Fruit fly (Drosophila melanogaster) whole organism, embryonic: ENCODE data around the gene Dhc36C.

ENCODE experiments used
- Atf-2 ChIP-seq: fragments of 200-800 bp; sonication (Bioruptor generic); optimal IDR thresholded peaks from 2 replicates; lab custom pipeline; 2016; ENCODE audit warnings: missing biosample characterization, missing genetic modification characterization
- Atf6 ChIP-seq: fragments of 200-800 bp; sonication (Bioruptor generic); IDR thresholded peaks from 2 replicates; pipeline ENCODE4 v1.3.6; 2022; ENCODE audit warnings: missing biosample characterization, missing genetic modification characterization
- Bdp1 ChIP-seq: fragments of 200-800 bp; sonication (Bioruptor generic); optimal IDR thresholded peaks from 3 replicates; lab custom pipeline; 2016; ENCODE audit warnings: missing biosample characterization, missing genetic modification characterization
- Bgb ChIP-seq: fragments of 200-800 bp; sonication (Bioruptor generic); IDR thresholded peaks from 2 replicates; pipeline ENCODE4 v1.3.6; 2022; ENCODE audit warnings: missing biosample characterization, missing genetic modification characterization; ENCODE audit not compliant: partially characterized antibody
- Bteb2 ChIP-seq: fragments of 200-800 bp; sonication (Bioruptor generic); optimal IDR thresholded peaks from 2 replicates; lab custom pipeline; 2016; ENCODE audit warnings: missing biosample characterization, missing genetic modification characterization
- CG10543 ChIP-seq: fragments of 200-800 bp; sonication (Bioruptor generic); optimal IDR thresholded peaks from 3 replicates; lab custom pipeline; 2017; ENCODE audit warnings: missing biosample characterization, mild to moderate bottlenecking, missing genetic modification characterization, moderate library complexity
- CG12071 ChIP-seq: fragments of 200-800 bp; sonication (Bioruptor generic); optimal IDR thresholded peaks from 3 replicates; lab custom pipeline; 2018; ENCODE audit warnings: missing biosample characterization, mild to moderate bottlenecking, missing genetic modification characterization
- CG12942 ChIP-seq: fragments of 200-800 bp; sonication (Bioruptor generic); optimal IDR thresholded peaks from 3 replicates; lab custom pipeline; 2016; ENCODE audit warnings: missing biosample characterization, missing genetic modification characterization
- CG13296 ChIP-seq: fragments of 200-800 bp; sonication (Bioruptor generic); optimal IDR thresholded peaks from 3 replicates; lab custom pipeline; 2018; ENCODE audit warnings: missing biosample characterization, mild to moderate bottlenecking, missing genetic modification characterization
- CG14667 ChIP-seq: fragments of 200-800 bp; sonication (Bioruptor generic); IDR thresholded peaks from 2 replicates; pipeline ENCODE4 v1.3.6; 2022; ENCODE audit warnings: missing biosample characterization, missing genetic modification characterization
- CG15479 ChIP-seq: fragments of 200-800 bp; sonication (Bioruptor generic); optimal IDR thresholded peaks from 3 replicates; lab custom pipeline; 2019; ENCODE audit warnings: missing biosample characterization, mild to moderate bottlenecking, missing genetic modification characterization, moderate library complexity
- CG1792 ChIP-seq: fragments of 200-800 bp; sonication (Bioruptor generic); optimal IDR thresholded peaks from 2 replicates; lab custom pipeline; 2016; ENCODE audit warnings: missing biosample characterization, missing genetic modification characterization
- CG18764 ChIP-seq: fragments of 200-800 bp; sonication (Bioruptor generic); optimal IDR thresholded peaks from 3 replicates; lab custom pipeline; 2016; ENCODE audit warnings: missing biosample characterization, missing genetic modification characterization
- CG31441 ChIP-seq: fragments of 200-800 bp; sonication (Bioruptor generic); IDR thresholded peaks from 2 replicates; pipeline ENCODE4 v1.3.6; 2022; ENCODE audit warnings: missing biosample characterization, missing genetic modification characterization
- CG43689 ChIP-seq: fragments of 200-800 bp; sonication (Bioruptor generic); IDR thresholded peaks from 2 replicates; pipeline ENCODE4 v1.3.6; 2022; ENCODE audit warnings: missing biosample characterization, missing genetic modification characterization
- CG5180 ChIP-seq: fragments of 200-800 bp; sonication (Bioruptor generic); optimal IDR thresholded peaks from 3 replicates; lab custom pipeline; 2017; ENCODE audit warnings: missing biosample characterization, missing genetic modification characterization, mild to moderate bottlenecking, moderate library complexity, missing genetic modification reagents
- CG7963 ChIP-seq: fragments of 200-800 bp; sonication (Bioruptor generic); IDR thresholded peaks from 3 replicates; pipeline ENCODE4 v1.3.6; 2022; ENCODE audit warnings: missing biosample characterization, missing genetic modification characterization; ENCODE audit not compliant: partially characterized antibody
- D19B ChIP-seq: fragments of 200-800 bp; sonication (Bioruptor generic); optimal IDR thresholded peaks from 2 replicates; lab custom pipeline; 2017; ENCODE audit warnings: missing biosample characterization, mild to moderate bottlenecking, missing genetic modification characterization
- Doc2 ChIP-seq: fragments of 200-800 bp; sonication (Bioruptor generic); IDR thresholded peaks from 2 replicates; pipeline ENCODE4 v1.3.6; 2022; ENCODE audit warnings: missing biosample characterization, missing genetic modification characterization
- Dp ChIP-seq: fragments of 200-800 bp; sonication (Bioruptor generic); optimal IDR thresholded peaks from 2 replicates; lab custom pipeline; 2018; ENCODE audit warnings: missing biosample characterization, mild to moderate bottlenecking, missing genetic modification characterization, moderate library complexity
- Dref ChIP-seq: fragments of 200-800 bp; sonication (Bioruptor generic); IDR thresholded peaks from 2 replicates; pipeline ENCODE4 v1.3.6; 2022; ENCODE audit warnings: missing biosample characterization, missing genetic modification characterization
- E2f2 ChIP-seq: fragments of 200-800 bp; sonication (Bioruptor generic); IDR thresholded peaks from 2 replicates; pipeline ENCODE4 v1.3.6; 2022; ENCODE audit warnings: missing biosample characterization, missing genetic modification characterization
- Kr ChIP-seq: fragments of 200-800 bp; sonication (Bioruptor generic); optimal IDR thresholded peaks from 2 replicates; lab custom pipeline; 2017; ENCODE audit warnings: missing biosample characterization, mild to moderate bottlenecking, missing genetic modification characterization
- Mes4 ChIP-seq: fragments of 200-800 bp; sonication (Bioruptor generic); optimal IDR thresholded peaks from 2 replicates; lab custom pipeline; 2016; ENCODE audit warnings: missing biosample characterization, missing genetic modification characterization
- Oli ChIP-seq: fragments of 200-800 bp; sonication (Bioruptor generic); optimal IDR thresholded peaks from 2 replicates; lab custom pipeline; 2018; ENCODE audit warnings: missing biosample characterization, mild to moderate bottlenecking, missing genetic modification characterization, moderate library complexity
- Scr ChIP-seq: fragments of 200-800 bp; sonication (Bioruptor generic); IDR thresholded peaks from 2 replicates; pipeline ENCODE4 v1.3.6; 2022; ENCODE audit warnings: missing biosample characterization, missing genetic modification characterization; ENCODE audit not compliant: partially characterized antibody
- Spps ChIP-seq: fragments of 200-800 bp; sonication (Bioruptor generic); optimal IDR thresholded peaks from 2 replicates; lab custom pipeline; 2018; ENCODE audit warnings: missing biosample characterization, mild to moderate bottlenecking, missing genetic modification characterization
- TFAM ChIP-seq: fragments of 200-800 bp; sonication (Bioruptor generic); optimal IDR thresholded peaks from 2 replicates; lab custom pipeline; 2017; ENCODE audit warnings: missing biosample characterization, missing genetic modification characterization, inconsistent platforms
- Xrp1 ChIP-seq: fragments of 200-800 bp; sonication (Bioruptor generic); IDR thresholded peaks from 2 replicates; pipeline ENCODE4 v1.3.6; 2022; ENCODE audit warnings: missing biosample characterization, missing genetic modification characterization
- YL-1 ChIP-seq: fragments of 200-800 bp; sonication (Bioruptor generic); optimal IDR thresholded peaks from 3 replicates; lab custom pipeline; 2017; ENCODE audit warnings: missing biosample characterization, mild to moderate bottlenecking, missing genetic modification characterization
- danr ChIP-seq: fragments of 200-800 bp; sonication (Bioruptor generic); IDR thresholded peaks from 2 replicates; pipeline ENCODE4 v1.3.6; 2022; ENCODE audit warnings: missing biosample characterization, missing genetic modification characterization
- ems ChIP-seq: fragments of 200-800 bp; sonication (Bioruptor generic); optimal IDR thresholded peaks from 3 replicates; lab custom pipeline; 2016; ENCODE audit warnings: missing biosample characterization, missing genetic modification characterization
- gfzf ChIP-seq: fragments of 200-800 bp; sonication (Bioruptor generic); optimal IDR thresholded peaks from 2 replicates; lab custom pipeline; 2016; ENCODE audit warnings: missing biosample characterization, mild to moderate bottlenecking, missing genetic modification characterization, moderate library complexity
- grn ChIP-seq: fragments of 200-800 bp; sonication (Bioruptor generic); optimal IDR thresholded peaks from 3 replicates; lab custom pipeline; 2017; ENCODE audit warnings: missing biosample characterization, missing genetic modification characterization
- h ChIP-seq: fragments of >200 bp; optimal IDR thresholded peaks from 2 replicates; lab custom pipeline; 2017
- hbn ChIP-seq: fragments of 200-800 bp; sonication (Bioruptor generic); IDR thresholded peaks from 2 replicates; pipeline ENCODE4 v1.3.6; 2022; ENCODE audit warnings: missing biosample characterization, missing genetic modification characterization; ENCODE audit not compliant: partially characterized antibody
- jing ChIP-seq: fragments of 200-800 bp; sonication (Bioruptor generic); optimal IDR thresholded peaks from 2 replicates; lab custom pipeline; 2018; ENCODE audit warnings: missing biosample characterization, mild to moderate bottlenecking, missing genetic modification characterization
- klu ChIP-seq: fragments of 200-800 bp; sonication (Bioruptor generic); IDR thresholded peaks from 2 replicates; pipeline ENCODE4 v1.3.6; 2022; ENCODE audit warnings: missing biosample characterization, missing genetic modification characterization
- knrl ChIP-seq: fragments of 200-800 bp; sonication (Bioruptor generic); IDR thresholded peaks from 3 replicates; pipeline ENCODE4 v1.3.6; 2022; ENCODE audit warnings: missing biosample characterization, missing genetic modification characterization; ENCODE audit not compliant: partially characterized antibody
- lbe ChIP-seq: fragments of 200-800 bp; sonication (Bioruptor generic); optimal IDR thresholded peaks from 2 replicates; lab custom pipeline; 2016; ENCODE audit warnings: missing biosample characterization, mild to moderate bottlenecking, missing genetic modification characterization
- mld ChIP-seq: fragments of 200-800 bp; sonication (Bioruptor generic); IDR thresholded peaks from 3 replicates; pipeline ENCODE4 v1.3.6; 2022; ENCODE audit warnings: missing biosample characterization, missing genetic modification characterization; ENCODE audit not compliant: partially characterized antibody
- otp ChIP-seq: fragments of 200-800 bp; sonication (Bioruptor generic); IDR thresholded peaks from 3 replicates; pipeline ENCODE4, ENCODE4 v1.3.6; 2022; ENCODE audit warnings: missing biosample characterization, missing genetic modification characterization
- pita ChIP-seq: fragments of 200-800 bp; sonication (Bioruptor generic); optimal IDR thresholded peaks from 2 replicates; lab custom pipeline; 2017; ENCODE audit warnings: missing biosample characterization, mild to moderate bottlenecking, missing genetic modification characterization
- repo ChIP-seq: fragments of 200-800 bp; sonication (Bioruptor generic); optimal IDR thresholded peaks from 2 replicates; lab custom pipeline; 2016; ENCODE audit warnings: missing biosample characterization, missing genetic modification characterization
- shn ChIP-seq: fragments of 200-800 bp; sonication (Bioruptor generic); optimal IDR thresholded peaks from 3 replicates; lab custom pipeline; 2016; ENCODE audit warnings: missing biosample characterization, missing genetic modification characterization
- slp2 ChIP-seq: fragments of 200-800 bp; sonication (Bioruptor generic); optimal IDR thresholded peaks from 2 replicates; lab custom pipeline; 2016; ENCODE audit warnings: missing biosample characterization, missing genetic modification characterization
- so ChIP-seq: fragments of 200-800 bp; sonication (Bioruptor generic); IDR thresholded peaks from 3 replicates; pipeline ENCODE4 v1.3.6; 2022; ENCODE audit warnings: missing biosample characterization, missing genetic modification characterization
- trem ChIP-seq: fragments of 200-800 bp; optimal IDR thresholded peaks from 3 replicates; lab custom pipeline; 2019; ENCODE audit warnings: missing biosample characterization, mild to moderate bottlenecking, missing genetic modification characterization, moderate library complexity
- unc-4 ChIP-seq: fragments of 200-800 bp; sonication (Bioruptor generic); IDR thresholded peaks from 2 replicates; pipeline ENCODE4 v1.3.6; 2022; ENCODE audit warnings: missing biosample characterization, missing genetic modification characterization; ENCODE audit not compliant: partially characterized antibody
- unpg ChIP-seq: fragments of 200-800 bp; sonication (Bioruptor generic); optimal IDR thresholded peaks from 3 replicates; lab custom pipeline; 2018; ENCODE audit warnings: missing biosample characterization, mild to moderate bottlenecking, missing genetic modification characterization, moderate library complexity
- zf30C ChIP-seq: fragments of 200-800 bp; sonication (Bioruptor generic); optimal IDR thresholded peaks from 3 replicates; lab custom pipeline; 2018; ENCODE audit warnings: missing biosample characterization, mild to moderate bottlenecking, missing genetic modification characterization

Gene Dhc36C

dm6 chr2L:17484174-17484573 lies 17.0 kb upstream of the Dhc36C start, which contains the start of the genes GCS2beta and CG5131 (continued):
- TF ChIP-seq Dp (GFP tag; lab: Kevin White, UChicago) (peak; percentile 70), YL-1 (GFP tag; lab: Kevin White, UChicago) (peak; percentile 88), Scr (GFP tag; lab: Robert Waterston, UW) (peak; percentile 93), grn (GFP tag; lab: Kevin White, UChicago) (no peak), Mes4 (peak; percentile 92), unc-4 (GFP tag; lab: Robert Waterston, UW) (peak; percentile 88), trem (tag; lab: Kevin White, UChicago) (peak; percentile 90), otp (GFP tag; lab: Robert Waterston, UW) (peak; percentile 75; the same call in 2 of the 3 replicates), klu (peak; percentile 93), Doc2 (GFP tag; lab: Robert Waterston, UW) (peak; percentile 87), Atf6 (GFP tag; lab: Robert Waterston, UW) (peak; percentile 93), Bteb2 (GFP tag; lab: Kevin White, UChicago) (peak; percentile 95), jing (GFP tag; lab: Kevin White, UChicago) (peak; percentile 87), CG5180 (GFP tag; lab: Kevin White, UChicago) (peak; percentile 50), gfzf (GFP tag; lab: Kevin White, UChicago) (peak; percentile 49), knrl (GFP tag; lab: Robert Waterston, UW) (peak; percentile 94), pita (GFP tag; lab: Kevin White, UChicago) (no peak), CG10543 (GFP tag; lab: Kevin White, UChicago) (peak; percentile 71), slp2 (GFP tag; lab: Kevin White, UChicago) (peak; percentile 94), CG12942 (GFP tag; lab: Kevin White, UChicago) (peak; percentile 95), CG7963 (GFP tag; lab: Robert Waterston, UW) (peak; percentile 55; the same call in 2 of the 3 replicates), so (peak; percentile 90), CG18764 (GFP tag; lab: Kevin White, UChicago) (peak; percentile 91), shn (GFP tag; lab: Kevin White, UChicago) (peak; percentile 97), zf30C (no peak), CG1792 (peak; percentile 93), Atf-2 (GFP tag; lab: Kevin White, UChicago) (peak; percentile 95), h (lab: Kevin White, UChicago) (no peak), danr (GFP tag; lab: Robert Waterston, UW) (peak; percentile 86), TFAM (GFP tag; lab: Kevin White, UChicago) (peak; percentile 51), CG12071 (GFP tag; lab: Kevin White, UChicago) (peak; percentile 82), D19B (peak; percentile 81), unpg (peak; percentile 92), lbe (GFP tag; lab: Kevin White, UChicago) (no peak), CG43689 (GFP tag; lab: Robert Waterston, UW) (peak; percentile 72), hbn (peak; percentile 91), CG15479 (GFP tag; lab: Kevin White, UChicago) (no peak), CG13296 (GFP tag; lab: Kevin White, UChicago) (peak; percentile 79), Oli (tag; lab: Kevin White, UChicago) (peak; percentile 85), E2f2 (GFP tag; lab: Robert Waterston, UW) (peak; percentile 84), CG31441 (GFP tag; lab: Robert Waterston, UW) (peak; percentile 81), ems (GFP tag; lab: Kevin White, UChicago) (peak; percentile 93), CG14667 (GFP tag; lab: Robert Waterston, UW) (peak; percentile 92), Dref (GFP tag; lab: Robert Waterston, UW) (peak; percentile 86), mld (GFP tag; lab: Robert Waterston, UW) (peak; percentile 55; the same call in 1 of the 3 replicates), Bgb (peak; percentile 87), Kr (GFP tag; lab: Kevin White, UChicago) (no peak), Spps (peak; percentile 56), Xrp1 (GFP tag; lab: Robert Waterston, UW) (peak; percentile 92), repo (peak; percentile 89), Bdp1 (GFP tag; lab: Kevin White, UChicago) (peak; percentile 90)
